Worm (Caenorhabditis elegans): ENCODE data around the gene lin-29.
A peak's percentile ranks its signal among the peaks of the same experiment; 100 is the strongest.

Gene lin-29

ce11 chrII:11960596-11961217 is 25.6 kb upstream of the lin-29 start (continued):
- TF ChIP-seq rec-8 (tag; optimal IDR thresholded peaks at IDR 0.05), result peak; percentile 96 to 99
- TF ChIP-seq Y53G8AR.9 (GFP tag; conservative IDR thresholded peaks at IDR 0.05), result peak; percentile 88
- peak in 2 of 3 experiments; percentile 46 to 55 for TF ChIP-seq lin-35 (GFP tag; optimal IDR thresholded peaks at IDR 0.05)
- TF ChIP-seq F10E7.11 (tag; optimal IDR thresholded peaks at IDR 0.05), result peak; percentile 98
- peak; percentile 88 for TF ChIP-seq dpff-1 (tag; optimal IDR thresholded peaks at IDR 0.05)
- TF ChIP-seq F23B12.7 (tag; optimal IDR thresholded peaks at IDR 0.05; ENCODE audit: insufficient read depth), result peak; percentile 82
- TF ChIP-seq F37B4.10 (GFP tag; IDR thresholded peaks at IDR 0.05), result peak; percentile 98
- peak; percentile 80 for TF ChIP-seq F22D6.2 (tag; optimal IDR thresholded peaks at IDR 0.05)
- peak; percentile 94 for TF ChIP-seq Y79H2A.3 (GFP tag; conservative IDR thresholded peaks at IDR 0.05)
- TF ChIP-seq C06A6.2 (GFP tag; conservative IDR thresholded peaks at IDR 0.05), result peak; percentile 83
- peak; percentile 100 for TF ChIP-seq cebp-2 (GFP tag; IDR thresholded peaks at IDR 0.05)
- TF ChIP-seq sptf-2 (GFP tag; optimal IDR thresholded peaks at IDR 0.05), result peak; percentile 99
- peak; percentile 98 for TF ChIP-seq athp-1 (tag; optimal IDR thresholded peaks at IDR 0.05)

ce11 chrII:11958793-11959574 is 23.8 kb upstream of the lin-29 start:
- no peak for TF ChIP-seq Y53F4B.3 (GFP tag; IDR thresholded peaks at IDR 0.05)
- 0 out of 2 replicates have a peak, but pooled peaks have one; percentile 24 for TF ChIP-seq ztf-25 (GFP tag; IDR thresholded peaks at IDR 0.05)
- TF ChIP-seq F33H1.4 (GFP tag; IDR thresholded peaks at IDR 0.05), result peak; percentile 30; the same call in 1 of the 2 replicates
- peak; percentile 14 for TF ChIP-seq nhr-90 (tag; optimal IDR thresholded peaks at IDR 0.05)
- TF ChIP-seq ama-1 (optimal IDR thresholded peaks at IDR 0.05), result no peak
- peak in 1 of 2 experiments; percentile 37 for TF ChIP-seq ama-1 (GFP tag; optimal IDR thresholded peaks at IDR 0.05)
- TF ChIP-seq rpc-1 (optimal IDR thresholded peaks at IDR 0.05), result peak; percentile 46
- TF ChIP-seq rpc-1 (tag; optimal IDR thresholded peaks at IDR 0.05), result peak; percentile 69
- peak; percentile 89 for TF ChIP-seq tbp1 (GFP tag; optimal IDR thresholded peaks at IDR 0.05)
- peak; percentile 7 for TF ChIP-seq ztf-18 (tag; optimal IDR thresholded peaks at IDR 0.05)
- peak in 1 of 3 experiments; percentile 5 for TF ChIP-seq lin-35 (GFP tag; optimal IDR thresholded peaks at IDR 0.05)
- TF ChIP-seq ztf-6 (GFP tag; IDR thresholded peaks at IDR 0.05), result no peak
- peak; percentile 18 for TF ChIP-seq attf-5 (GFP tag; optimal IDR thresholded peaks at IDR 0.05)
- peak; percentile 49 for TF ChIP-seq die-1 (tag; optimal IDR thresholded peaks at IDR 0.05)
- peak; percentile 56 for TF ChIP-seq ceh-27 (GFP tag; optimal IDR thresholded peaks at IDR 0.05)
- TF ChIP-seq him-1 (tag; optimal IDR thresholded peaks at IDR 0.05), result peak; percentile 53
- TF ChIP-seq unc-130 (GFP tag; optimal IDR thresholded peaks at IDR 0.05), result no peak
- peak; percentile 42; the same call in 1 of the 2 replicates for TF ChIP-seq pbrm-1 (GFP tag; IDR thresholded peaks at IDR 0.05)
- peak; percentile 32 for TF ChIP-seq F49E8.2 (tag; optimal IDR thresholded peaks at IDR 0.05; ENCODE audit: insufficient read depth)
- no peak for TF ChIP-seq cebp-1 (GFP tag; IDR thresholded peaks at IDR 0.05)
- no peak for TF ChIP-seq cebp-1 (tag; optimal IDR thresholded peaks at IDR 0.05)
- no peak for TF ChIP-seq fkh-3 (tag; optimal IDR thresholded peaks at IDR 0.05)
- TF ChIP-seq D2030.7 (GFP tag; IDR thresholded peaks at IDR 0.05), result peak; percentile 63; the same call in 1 of the 2 replicates
- TF ChIP-seq ztf-26 (tag; optimal IDR thresholded peaks at IDR 0.05), result peak; percentile 17
- TF ChIP-seq lsl-1 (GFP tag; optimal IDR thresholded peaks at IDR 0.05), result peak; percentile 74
- TF ChIP-seq Y53G8AR.9 (GFP tag; conservative IDR thresholded peaks at IDR 0.05), result no peak
- TF ChIP-seq nhr-80 (tag; optimal IDR thresholded peaks at IDR 0.05), result peak; percentile 8
- TF ChIP-seq snpc-4 (GFP tag; optimal IDR thresholded peaks at IDR 0.05), result no peak
- TF ChIP-seq snpc-4 (tag; optimal IDR thresholded peaks at IDR 0.05), result peak in 3 of 4 experiments; percentile 12 to 43 (median 42)
- TF ChIP-seq B0019.2 (GFP tag; conservative IDR thresholded peaks at IDR 0.05), result 0 out of 2 replicates have a peak, but pooled peaks have one; percentile 30
- no peak for TF ChIP-seq hsf-1 (GFP tag; IDR thresholded peaks at IDR 0.05)
- TF ChIP-seq cebp-2 (GFP tag; IDR thresholded peaks at IDR 0.05), result no peak
- peak; percentile 81 for TF ChIP-seq B0261.1 (tag; optimal IDR thresholded peaks at IDR 0.05)
- no peak for TF ChIP-seq tlf-1 (GFP tag; optimal IDR thresholded peaks at IDR 0.05)
- peak; percentile 5 for TF ChIP-seq lin-54 (GFP tag; optimal IDR thresholded peaks at IDR 0.05)

Data from whole organism, young adult.